Fruit fly (Drosophila melanogaster) whole organism, embryonic: Measurements from ENCODE around the gene CG8301.

Experiments used
- B-H2 ChIP-seq: fragments of 200-800 bp; sonication (Bioruptor generic); optimal IDR thresholded peaks from 2 replicates; lab custom pipeline; 2018; ENCODE audit warnings: missing biosample characterization, mild to moderate bottlenecking, missing genetic modification characterization
- CG10147 ChIP-seq: fragments of 200-800 bp; sonication (Bioruptor generic); optimal IDR thresholded peaks from 2 replicates; lab custom pipeline; 2019; ENCODE audit warnings: missing biosample characterization, mild to moderate bottlenecking, missing genetic modification characterization, moderate library complexity
- CG10979 ChIP-seq: fragments of 200-800 bp; sonication (Bioruptor generic); optimal IDR thresholded peaks from 2 replicates; lab custom pipeline; 2018; ENCODE audit warnings: missing biosample characterization, mild to moderate bottlenecking, missing genetic modification characterization, moderate library complexity
- CG11398 ChIP-seq: fragments of 200-800 bp; sonication (Bioruptor generic); optimal IDR thresholded peaks from 2 replicates; lab custom pipeline; 2016; ENCODE audit warnings: missing biosample characterization, missing genetic modification characterization
- CG12391 ChIP-seq: fragments of 200-800 bp; sonication (Bioruptor generic); optimal IDR thresholded peaks from 3 replicates; lab custom pipeline; 2018; ENCODE audit warnings: missing biosample characterization, mild to moderate bottlenecking, missing genetic modification characterization, moderate library complexity
- CG13624 ChIP-seq: fragments of 200-800 bp; sonication (Bioruptor generic); optimal IDR thresholded peaks from 2 replicates; lab custom pipeline; 2016; ENCODE audit warnings: missing biosample characterization, missing genetic modification characterization
- CG14014 ChIP-seq: fragments of 200-800 bp; sonication (Bioruptor generic); IDR thresholded peaks from 2 replicates; pipeline ENCODE4 v1.3.6; 2022; ENCODE audit warnings: missing biosample characterization, missing genetic modification characterization
- CG14441 ChIP-seq: fragments of 200-800 bp; sonication (Bioruptor generic); IDR thresholded peaks from 2 replicates; pipeline ENCODE4 v1.3.6; 2022; ENCODE audit warnings: missing biosample characterization, missing genetic modification characterization
- CG14860 ChIP-seq: fragments of 200-800 bp; sonication (Bioruptor generic); IDR thresholded peaks from 3 replicates; pipeline ENCODE4 v1.3.6; 2022; ENCODE audit warnings: missing biosample characterization, missing genetic modification characterization; ENCODE audit not compliant: partially characterized antibody
- CG30403 ChIP-seq: fragments of 200-800 bp; sonication (Bioruptor generic); optimal IDR thresholded peaks from 3 replicates; lab custom pipeline; 2016; ENCODE audit warnings: missing biosample characterization, missing genetic modification characterization
- CG32767 ChIP-seq: fragments of 200-800 bp; sonication (Bioruptor generic); IDR thresholded peaks from 2 replicates; pipeline ENCODE4 v1.3.6; 2022; ENCODE audit warnings: missing biosample characterization, missing genetic modification characterization
- CG3281 ChIP-seq: fragments of 200-800 bp; sonication (Bioruptor generic); optimal IDR thresholded peaks from 3 replicates; lab custom pipeline; 2017; ENCODE audit warnings: missing biosample characterization, mild to moderate bottlenecking, missing genetic modification characterization
- CG3995 ChIP-seq: fragments of 200-800 bp; sonication (Bioruptor generic); optimal IDR thresholded peaks from 3 replicates; lab custom pipeline; 2016; ENCODE audit warnings: missing biosample characterization, missing genetic modification characterization
- CG4820 ChIP-seq: fragments of 200-800 bp; sonication (Bioruptor generic); optimal IDR thresholded peaks from 3 replicates; lab custom pipeline; 2016; ENCODE audit warnings: missing biosample characterization, missing genetic modification characterization
- CG6765 ChIP-seq: fragments of 200-800 bp; sonication (Bioruptor generic); optimal IDR thresholded peaks from 3 replicates; lab custom pipeline; 2017; ENCODE audit warnings: missing biosample characterization, mild to moderate bottlenecking, missing genetic modification characterization
- CG8359 ChIP-seq: fragments of 200-800 bp; sonication (Bioruptor generic); optimal IDR thresholded peaks from 2 replicates; lab custom pipeline; 2017; ENCODE audit warnings: missing biosample characterization, mild to moderate bottlenecking, missing genetic modification characterization, borderline replicate concordance
- CG8388 ChIP-seq: fragments of 200-800 bp; sonication (Bioruptor generic); optimal IDR thresholded peaks from 2 replicates; lab custom pipeline; 2019; ENCODE audit warnings: missing biosample characterization, mild to moderate bottlenecking, missing genetic modification characterization, moderate library complexity
- CrebB ChIP-seq: fragments of 200-800 bp; sonication (Bioruptor generic); optimal IDR thresholded peaks from 3 replicates; lab custom pipeline; 2018; ENCODE audit warnings: missing biosample characterization, mild to moderate bottlenecking, missing genetic modification characterization
- Deaf1 ChIP-seq: fragments of 200-800 bp; optimal IDR thresholded peaks from 3 replicates; lab custom pipeline; 2019; ENCODE audit warnings: missing biosample characterization, mild to moderate bottlenecking, missing genetic modification characterization, moderate library complexity
- Dip3 ChIP-seq: fragments of 200-800 bp; sonication (Bioruptor generic); optimal IDR thresholded peaks from 3 replicates; lab custom pipeline; 2016; ENCODE audit warnings: missing biosample characterization, missing genetic modification characterization
- Gug ChIP-seq: fragments of 200-800 bp; sonication (Bioruptor generic); IDR thresholded peaks from 4 replicates; pipeline ENCODE4 v1.3.6; 2022; ENCODE audit warnings: missing biosample characterization, missing genetic modification characterization
- HLHmδ ChIP-seq: fragments of 200-800 bp; sonication (Bioruptor generic); optimal IDR thresholded peaks from 2 replicates; lab custom pipeline; 2018; ENCODE audit warnings: missing biosample characterization, mild to moderate bottlenecking, missing genetic modification characterization, moderate library complexity
- Hr3 ChIP-seq: fragments of 200-800 bp; sonication (Bioruptor generic); optimal IDR thresholded peaks from 3 replicates; lab custom pipeline; 2016; ENCODE audit warnings: missing biosample characterization, missing genetic modification characterization
- Hr39 ChIP-seq: fragments of >200 bp; optimal IDR thresholded peaks from 2 replicates; lab custom pipeline; 2017
- Hsf ChIP-seq: fragments of 200-800 bp; sonication (Bioruptor generic); optimal IDR thresholded peaks from 3 replicates; lab custom pipeline; 2016; ENCODE audit warnings: missing biosample characterization, missing genetic modification characterization
- Jarid2 ChIP-seq: fragments of 200-800 bp; sonication (Bioruptor generic); optimal IDR thresholded peaks from 3 replicates; lab custom pipeline; 2017; ENCODE audit warnings: mild to moderate bottlenecking, missing biosample characterization, missing genetic modification reagents, missing genetic modification characterization
- MTF-1 ChIP-seq: fragments of 200-800 bp; sonication (Bioruptor generic); optimal IDR thresholded peaks from 2 replicates; lab custom pipeline; 2018; ENCODE audit warnings: missing biosample characterization, mild to moderate bottlenecking, missing genetic modification characterization, borderline replicate concordance
- Med ChIP-seq: fragments of 200-800 bp; sonication (Bioruptor generic); peaks from one replicate; lab custom pipeline; 2016; ENCODE audit warnings: missing biosample characterization, missing genetic modification characterization, mild to moderate bottlenecking, inconsistent platforms, moderate library complexity
- NC2β ChIP-seq: fragments of 200-800 bp; sonication (Bioruptor generic); optimal IDR thresholded peaks from 2 replicates; lab custom pipeline; 2016; ENCODE audit warnings: missing biosample characterization, missing genetic modification characterization
- NFAT ChIP-seq: fragments of 200-800 bp; sonication (Bioruptor generic); IDR thresholded peaks from 2 replicates; pipeline ENCODE4 v1.3.6; 2022; ENCODE audit warnings: missing biosample characterization, missing genetic modification characterization
- Rx ChIP-seq: fragments of 200-800 bp; sonication (Bioruptor generic); IDR thresholded peaks from 2 replicates; pipeline ENCODE4 v1.3.6; 2022; ENCODE audit warnings: missing biosample characterization, missing genetic modification characterization
- Sry-δ ChIP-seq: fragments of 200-800 bp; sonication (Bioruptor generic); optimal IDR thresholded peaks from 2 replicates; lab custom pipeline; 2016; ENCODE audit warnings: missing biosample characterization, missing genetic modification characterization
- Vsx1 ChIP-seq: fragments of 200-800 bp; sonication (Bioruptor generic); optimal IDR thresholded peaks from 2 replicates; lab custom pipeline; 2017; ENCODE audit warnings: missing biosample characterization, mild to moderate bottlenecking, missing genetic modification characterization, missing genetic modification reagents
- amos ChIP-seq: fragments of 200-800 bp; sonication (Bioruptor generic); IDR thresholded peaks from 2 replicates; pipeline ENCODE4 v1.3.6; 2022; ENCODE audit warnings: missing biosample characterization, missing genetic modification characterization; ENCODE audit not compliant: partially characterized antibody
- bsh ChIP-seq, 2 experiments: fragments of 200-800 bp; sonication (Bioruptor generic); optimal IDR thresholded peaks; 2 replicates each; lab custom pipeline; 2017 to 2018; ENCODE audit warnings: mild to moderate bottlenecking in 2 of 2, missing biosample characterization in 2 of 2, missing genetic modification characterization in 2 of 2, moderate library complexity in 1 of 2
- chn ChIP-seq: fragments of 200-800 bp; sonication (Bioruptor generic); optimal IDR thresholded peaks from 2 replicates; lab custom pipeline; 2016; ENCODE audit warnings: missing biosample characterization, missing genetic modification characterization
- corto ChIP-seq: fragments of 200-800 bp; sonication (Bioruptor generic); optimal IDR thresholded peaks from 2 replicates; lab custom pipeline; 2016; ENCODE audit warnings: missing biosample characterization, mild to moderate bottlenecking, missing genetic modification characterization, moderate library complexity
- dati ChIP-seq: fragments of 200-800 bp; sonication (Bioruptor generic); IDR thresholded peaks from 2 replicates; pipeline ENCODE4 v1.3.6; 2022; ENCODE audit warnings: missing biosample characterization, missing genetic modification characterization
- fu2 ChIP-seq: fragments of 200-800 bp; sonication (Bioruptor generic); optimal IDR thresholded peaks from 2 replicates; lab custom pipeline; 2016; ENCODE audit warnings: missing biosample characterization, missing genetic modification characterization
- lbe ChIP-seq: fragments of 200-800 bp; sonication (Bioruptor generic); optimal IDR thresholded peaks from 2 replicates; lab custom pipeline; 2016; ENCODE audit warnings: missing biosample characterization, mild to moderate bottlenecking, missing genetic modification characterization
- lola ChIP-seq, 3 experiments: fragments of >200 bp in 2 of 3; fragments of 200-800 bp in 1 of 3; sonication (Bioruptor generic) in 1 of 3; optimal IDR thresholded peaks; 2 replicates each; lab custom pipeline; 2017 to 2019; ENCODE audit warnings: missing biosample characterization in 3 of 3, missing genetic modification characterization in 3 of 3, mild to moderate bottlenecking in 1 of 3, moderate library complexity in 1 of 3
- lov ChIP-seq, 2 experiments: fragments of 200-800 bp in 1 of 2; fragments of >200 bp in 1 of 2; sonication (Bioruptor generic) in 1 of 2; IDR thresholded peaks in 1 of 2; optimal IDR thresholded peaks in 1 of 2; 2 replicates in 1 of 2; 3 replicates in 1 of 2; pipeline versions ENCODE4 v1.3.6 to Lab custom; 2017 to 2022; ENCODE audit warnings: missing biosample characterization in 1 of 2, missing genetic modification characterization in 1 of 2
- onecut ChIP-seq: fragments of 200-800 bp; sonication (Bioruptor generic); IDR thresholded peaks from 2 replicates; pipeline ENCODE4 v1.3.6; 2022; ENCODE audit warnings: missing biosample characterization, missing genetic modification characterization
- pho ChIP-seq: fragments of 200-800 bp; sonication (Bioruptor generic); optimal IDR thresholded peaks from 2 replicates; lab custom pipeline; 2016; ENCODE audit warnings: missing biosample characterization, missing genetic modification characterization
- run ChIP-seq: fragments of 200-800 bp; sonication (Bioruptor generic); optimal IDR thresholded peaks from 3 replicates; lab custom pipeline; 2018; ENCODE audit warnings: missing biosample characterization, mild to moderate bottlenecking, missing genetic modification characterization
- vnd ChIP-seq: fragments of 200-800 bp; sonication (Bioruptor generic); IDR thresholded peaks from 3 replicates; pipeline ENCODE4 v1.3.6; 2022; ENCODE audit warnings: missing biosample characterization, missing genetic modification characterization; ENCODE audit not compliant: partially characterized antibody
- wek ChIP-seq: fragments of 200-800 bp; sonication (Bioruptor generic); optimal IDR thresholded peaks from 3 replicates; lab custom pipeline; 2018; ENCODE audit warnings: missing biosample characterization, mild to moderate bottlenecking, missing genetic modification characterization, moderate library complexity

The CG8301 gene

dm6 chr3R:9533181-9534124 lies 47.7 kb upstream of the CG8301 start (continued):
- TF ChIP-seq Vsx1 (GFP tag; lab: Kevin White, UChicago) = peak; percentile 93
- 0 out of 3 replicates have a peak, but pooled peaks have one; percentile 28 for TF ChIP-seq vnd (GFP tag; lab: Robert Waterston, UW)
- peak; percentile 97 for TF ChIP-seq CG6765 (GFP tag; lab: Kevin White, UChicago)
- TF ChIP-seq lola (GFP tag; optimal IDR thresholded peaks at IDR 0.05; lab: Kevin White, UChicago) = peak in 1 of 3 experiments; percentile 95
- TF ChIP-seq CG30403 (GFP tag; lab: Kevin White, UChicago) = peak; percentile 99
- peak; percentile 56 for TF ChIP-seq NFAT (GFP tag; lab: Robert Waterston, UW)
- TF ChIP-seq chn (GFP tag; lab: Kevin White, UChicago) = peak; percentile 89
- peak; percentile 77; the same call in 1 of the 2 replicates for TF ChIP-seq CG14441 (GFP tag; lab: Robert Waterston, UW)
- no peak for TF ChIP-seq lov (optimal IDR thresholded peaks at IDR 0.05; lab: Kevin White, UChicago)
- TF ChIP-seq lov (GFP tag; IDR thresholded peaks at IDR 0.05; lab: Robert Waterston, UW) = no peak
- TF ChIP-seq CG13624 = peak; percentile 83
- peak; percentile 96 for TF ChIP-seq Hsf (GFP tag; lab: Kevin White, UChicago)
- peak; percentile 93 for TF ChIP-seq run
- peak; percentile 93 for TF ChIP-seq Dip3 (GFP tag; lab: Kevin White, UChicago)
- peak; percentile 53; the same call in 1 of the 2 replicates for TF ChIP-seq Rx (GFP tag; lab: Robert Waterston, UW)
- TF ChIP-seq Hr3 (GFP tag; lab: Kevin White, UChicago) = peak; percentile 95
- TF ChIP-seq Hr39 (lab: Kevin White, UChicago) = no peak
- TF ChIP-seq CG12391 (tag; lab: Kevin White, UChicago) = peak; percentile 94
- TF ChIP-seq Sry-δ (GFP tag; lab: Kevin White, UChicago) = peak; percentile 41
- TF ChIP-seq CG14860 (GFP tag; lab: Robert Waterston, UW) = peak; percentile 46; the same call in 2 of the 3 replicates
- TF ChIP-seq HLHmδ (GFP tag; lab: Kevin White, UChicago) = peak; percentile 39
- peak; percentile 84 for TF ChIP-seq CG11398 (GFP tag; lab: Kevin White, UChicago)
- TF ChIP-seq MTF-1 = peak; percentile 57
- TF ChIP-seq fu2 = peak; percentile 89
- TF ChIP-seq CG14014 (GFP tag; lab: Robert Waterston, UW) = peak; percentile 89
- peak; percentile 81 for TF ChIP-seq Deaf1 (tag; lab: Kevin White, UChicago)
- TF ChIP-seq Med (GFP tag; lab: Kevin White, UChicago) = peak; percentile 97
- TF ChIP-seq amos (GFP tag; lab: Robert Waterston, UW) = no peak
- peak; percentile 94 for TF ChIP-seq B-H2
- peak; percentile 87 for TF ChIP-seq CG32767 (GFP tag; lab: Robert Waterston, UW)
- TF ChIP-seq onecut = peak; percentile 80
- peak; percentile 96 for TF ChIP-seq CG10979
- TF ChIP-seq lbe (GFP tag; lab: Kevin White, UChicago) = peak; percentile 84
- TF ChIP-seq CG10147 (GFP tag; lab: Kevin White, UChicago) = peak; percentile 97
- peak; percentile 83 for TF ChIP-seq CrebB (tag; lab: Kevin White, UChicago)
- peak; percentile 88 for TF ChIP-seq Gug
- peak; percentile 93 for TF ChIP-seq CG8388
- peak; percentile 82 for TF ChIP-seq Jarid2
- peak; percentile 62 for TF ChIP-seq wek (GFP tag; lab: Kevin White, UChicago)
- TF ChIP-seq CG8359 (GFP tag; lab: Kevin White, UChicago) = peak; percentile 87
- peak; percentile 91 for TF ChIP-seq corto (GFP tag; lab: Kevin White, UChicago)
- TF ChIP-seq CG3281 (GFP tag; lab: Kevin White, UChicago) = peak; percentile 98
- TF ChIP-seq pho (GFP tag; lab: Kevin White, UChicago) = peak; percentile 95
- TF ChIP-seq NC2β = peak; percentile 83
- peak; percentile 41; the same call in 1 of the 2 replicates for TF ChIP-seq dati (GFP tag; lab: Robert Waterston, UW)
- peak; percentile 79 for TF ChIP-seq CG3995 (GFP tag; lab: Kevin White, UChicago)
- peak; percentile 94 for TF ChIP-seq CG4820
- TF ChIP-seq bsh (GFP tag; optimal IDR thresholded peaks at IDR 0.05; lab: Kevin White, UChicago) = peak; percentile 83 to 96
